Worm (Caenorhabditis elegans): Measurements from ENCODE around the gene rib-2.

Gene rib-2

DNA sequence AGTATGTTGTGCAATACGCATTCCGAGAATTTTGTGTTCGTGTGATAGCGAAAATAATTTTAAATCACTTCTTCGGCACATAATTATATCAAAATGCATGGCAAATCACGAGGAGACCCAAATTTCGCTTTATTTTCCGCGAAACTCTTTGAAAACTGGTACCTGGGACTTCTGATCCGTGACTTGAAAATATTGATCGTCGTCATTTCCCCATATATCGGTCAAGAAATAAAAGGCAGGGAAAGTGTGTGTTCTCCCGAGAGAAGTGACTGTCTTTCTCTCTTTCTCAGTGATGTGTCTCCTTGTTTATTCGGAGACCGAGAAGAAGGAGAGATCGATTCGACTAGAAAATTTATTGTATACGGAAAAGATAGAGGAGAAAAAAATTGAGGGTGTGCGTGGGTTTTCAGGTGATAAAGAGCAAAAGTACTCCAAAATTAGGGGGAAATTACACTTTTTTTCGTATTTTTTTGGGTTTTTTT lies 31.4 kb upstream of the rib-2 start, which contains the start of gene W09D10.5 (continued):
- no peak for TF ChIP-seq nhr-27 (tag; optimal IDR thresholded peaks at IDR 0.05)
- no peak for TF ChIP-seq bed-1 (GFP tag; IDR thresholded peaks at IDR 0.05)
- TF ChIP-seq fkh-3 (tag; optimal IDR thresholded peaks at IDR 0.05), result no peak
- TF ChIP-seq F57C9.4 (tag; optimal IDR thresholded peaks at IDR 0.05), result peak; percentile 18
- no peak for TF ChIP-seq F57A8.1 (GFP tag; optimal IDR thresholded peaks at IDR 0.05)
- no peak for TF ChIP-seq B0261.1 (tag; optimal IDR thresholded peaks at IDR 0.05)
- TF ChIP-seq hlh-26 (GFP tag; conservative IDR thresholded peaks at IDR 0.05), result no peak
- no peak for TF ChIP-seq lag-1 (GFP tag; IDR thresholded peaks at IDR 0.05)
- no peak for TF ChIP-seq mes-4 (tag; optimal IDR thresholded peaks at IDR 0.05)
- TF ChIP-seq F10E7.11 (tag; optimal IDR thresholded peaks at IDR 0.05), result no peak
- TF ChIP-seq madf-6 (GFP tag; IDR thresholded peaks at IDR 0.05), result peak; percentile 30; the same call in 1 of the 2 replicates
- no peak for TF ChIP-seq unc-130 (GFP tag; optimal IDR thresholded peaks at IDR 0.05)
- no peak for TF ChIP-seq F55B11.4 (tag; optimal IDR thresholded peaks at IDR 0.05; ENCODE audit: borderline replicate concordance, insufficient read depth)
- TF ChIP-seq K12H6.12 (tag; optimal IDR thresholded peaks at IDR 0.05), result peak; percentile 7
- no peak for TF ChIP-seq him-1 (tag; optimal IDR thresholded peaks at IDR 0.05)
- TF ChIP-seq ceh-79 (tag; optimal IDR thresholded peaks at IDR 0.05), result peak; percentile 37
- no peak for TF ChIP-seq hmg-20 (GFP tag; IDR thresholded peaks at IDR 0.05)
- no peak for TF ChIP-seq Y95B8A.8 (GFP tag; IDR thresholded peaks at IDR 0.05)
- TF ChIP-seq ztf-25 (GFP tag; IDR thresholded peaks at IDR 0.05), result no peak
- no peak for TF ChIP-seq ccch-3 (GFP tag; optimal IDR thresholded peaks at IDR 0.05)
- TF ChIP-seq ama-1 (optimal IDR thresholded peaks at IDR 0.05), result peak; percentile 82
- TF ChIP-seq ama-1 (GFP tag; optimal IDR thresholded peaks at IDR 0.05), result no peak
- TF ChIP-seq cebp-2 (GFP tag; IDR thresholded peaks at IDR 0.05), result no peak
- TF ChIP-seq gei-17 (GFP tag; optimal IDR thresholded peaks at IDR 0.05), result peak; percentile 15
- TF ChIP-seq D2030.7 (GFP tag; IDR thresholded peaks at IDR 0.05), result no peak
- no peak for TF ChIP-seq attf-6 (GFP tag; IDR thresholded peaks at IDR 0.05)
- TF ChIP-seq lin-26 (GFP tag; IDR thresholded peaks at IDR 0.05), result no peak
- TF ChIP-seq C06A6.2 (GFP tag; conservative IDR thresholded peaks at IDR 0.05), result no peak; the same call in 1 of the 2 replicates
- TF ChIP-seq let-526 (GFP tag; IDR thresholded peaks at IDR 0.05), result no peak
- TF ChIP-seq hlh-12 (tag; optimal IDR thresholded peaks at IDR 0.05), result no peak
- no peak for TF ChIP-seq lsl-1 (GFP tag; optimal IDR thresholded peaks at IDR 0.05)
- no peak for TF ChIP-seq hrde-1 (tag; optimal IDR thresholded peaks at IDR 0.05; ENCODE audit: borderline replicate concordance)
- TF ChIP-seq xnd-1 (tag; optimal IDR thresholded peaks at IDR 0.05), result no peak
- no peak for TF ChIP-seq lin-35 (GFP tag; optimal IDR thresholded peaks at IDR 0.05)
- TF ChIP-seq nhr-120 (GFP tag; IDR thresholded peaks at IDR 0.05), result 0 out of 2 replicates have a peak, but pooled peaks have one; percentile 8
- no peak for TF ChIP-seq Y53F4B.3 (GFP tag; IDR thresholded peaks at IDR 0.05)
- TF ChIP-seq attf-5 (GFP tag; optimal IDR thresholded peaks at IDR 0.05), result no peak
- TF ChIP-seq dox-1 (GFP tag; IDR thresholded peaks at IDR 0.05), result peak; percentile 62; the same call in 1 of the 2 replicates

DNA sequence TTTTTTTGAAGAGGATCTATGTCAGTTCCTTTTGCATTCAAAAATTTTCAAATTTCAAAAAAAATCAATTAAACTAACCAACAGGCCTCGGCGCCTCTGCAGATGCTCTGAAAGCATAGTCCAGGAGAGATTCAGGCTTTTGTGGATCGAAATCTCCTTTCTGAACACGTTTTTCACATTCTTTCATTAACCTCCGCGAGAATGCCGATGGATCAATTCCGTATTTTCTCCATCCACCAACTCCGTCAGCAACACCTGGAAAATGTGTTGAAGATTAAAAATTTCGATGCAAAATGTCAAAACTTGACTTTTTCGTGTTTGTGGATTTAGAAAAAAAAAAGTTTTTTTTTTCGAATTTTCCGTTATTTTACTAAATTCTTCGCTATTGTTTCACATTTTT lies 28.1 kb upstream of the rib-2 start:
- TF ChIP-seq nfya-1 (tag; optimal IDR thresholded peaks at IDR 0.05; ENCODE audit: borderline replicate concordance, insufficient read depth) (no peak), pha-4 (tag; optimal IDR thresholded peaks at IDR 0.05) (no peak), ekl-4 (GFP tag; IDR thresholded peaks at IDR 0.05) (0 out of 2 replicates have a peak, but pooled peaks have one; percentile 51), sea-2 (GFP tag; IDR thresholded peaks at IDR 0.05) (0 out of 2 replicates have a peak, but pooled peaks have one; percentile 36), madf-6 (GFP tag; IDR thresholded peaks at IDR 0.05) (0 out of 2 replicates have a peak, but pooled peaks have one; percentile 28), hrde-1 (tag; optimal IDR thresholded peaks at IDR 0.05; ENCODE audit: borderline replicate concordance) (no peak), cebp-1 (GFP tag; IDR thresholded peaks at IDR 0.05) (no peak), cebp-1 (tag; optimal IDR thresholded peaks at IDR 0.05) (peak; percentile 23), F23B12.7 (tag; optimal IDR thresholded peaks at IDR 0.05; ENCODE audit: insufficient read depth) (no peak), madf-3 (GFP tag; IDR thresholded peaks at IDR 0.05) (0 out of 2 replicates have a peak, but pooled peaks have one; percentile 31), nhr-179 (tag; optimal IDR thresholded peaks at IDR 0.05) (no peak), nfyb-1 (GFP tag; IDR thresholded peaks at IDR 0.05) (0 out of 2 replicates have a peak, but pooled peaks have one; percentile 21), aptf-3 (GFP tag; IDR thresholded peaks at IDR 0.05) (no peak), zim-3 (tag; optimal IDR thresholded peaks at IDR 0.05) (peak; percentile 12), F39B2.1 (GFP tag; IDR thresholded peaks at IDR 0.05) (no peak)

Data from whole organism, young adult.